Worm (Caenorhabditis elegans): ENCODE data around the gene acl-4.

The acl-4 gene

DNA sequence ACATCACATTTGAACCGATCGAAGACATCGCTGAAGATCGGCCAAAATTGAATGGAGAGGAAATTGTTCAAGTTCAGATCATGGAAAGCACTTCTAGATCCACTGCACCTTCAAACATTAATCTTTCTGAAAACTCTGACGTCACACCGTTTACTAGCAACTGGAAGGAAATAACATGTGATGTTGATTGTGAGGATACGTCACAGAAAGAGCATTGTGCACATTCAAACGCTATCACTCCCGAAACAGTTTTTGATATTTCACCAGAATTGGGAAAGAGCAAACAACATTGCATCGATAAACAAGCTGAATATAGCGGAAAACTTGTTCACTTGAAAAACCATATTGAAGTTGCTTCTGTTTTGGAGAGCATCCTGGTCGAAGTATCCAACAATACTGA lies 48.7 kb downstream of the acl-4 start:
- peak; percentile 51 for TF ChIP-seq elt-2 (tag; optimal IDR thresholded peaks at IDR 0.05)
- no peak for TF ChIP-seq mdl-1 (tag; optimal IDR thresholded peaks at IDR 0.05)
- no peak for TF ChIP-seq unc-30 (tag; optimal IDR thresholded peaks at IDR 0.05)
- no peak for TF ChIP-seq mab-9 (GFP tag; IDR thresholded peaks at IDR 0.05)
- TF ChIP-seq efl-1 (optimal IDR thresholded peaks at IDR 0.05): no peak
- no peak for TF ChIP-seq efl-1 (GFP tag; optimal IDR thresholded peaks at IDR 0.05 in 1 of 2)
- TF ChIP-seq ama-1 (optimal IDR thresholded peaks at IDR 0.05): no peak
- no peak for TF ChIP-seq skn-1 (tag; optimal IDR thresholded peaks at IDR 0.05)
- TF ChIP-seq xbp-1 (tag; optimal IDR thresholded peaks at IDR 0.05): no peak
- TF ChIP-seq ceh-90 (tag; optimal IDR thresholded peaks at IDR 0.05): no peak
- no peak for TF ChIP-seq fkh-8 (tag; optimal IDR thresholded peaks at IDR 0.05)
- no peak for TF ChIP-seq hlh-4 (tag; optimal IDR thresholded peaks at IDR 0.05)
- TF ChIP-seq lin-35 (GFP tag; optimal IDR thresholded peaks at IDR 0.05): peak in 1 of 2 experiments; percentile 31
- no peak for TF ChIP-seq swsn-7 (tag; optimal IDR thresholded peaks at IDR 0.05)
- peak; percentile 4 for TF ChIP-seq nhr-71 (tag; optimal IDR thresholded peaks at IDR 0.05)
- TF ChIP-seq fkh-4 (tag; optimal IDR thresholded peaks at IDR 0.05; ENCODE audit: borderline replicate concordance): no peak
- TF ChIP-seq aha-1 (tag; optimal IDR thresholded peaks at IDR 0.05): no peak
- TF ChIP-seq tlp-1 (tag; optimal IDR thresholded peaks at IDR 0.05): no peak

DNA sequence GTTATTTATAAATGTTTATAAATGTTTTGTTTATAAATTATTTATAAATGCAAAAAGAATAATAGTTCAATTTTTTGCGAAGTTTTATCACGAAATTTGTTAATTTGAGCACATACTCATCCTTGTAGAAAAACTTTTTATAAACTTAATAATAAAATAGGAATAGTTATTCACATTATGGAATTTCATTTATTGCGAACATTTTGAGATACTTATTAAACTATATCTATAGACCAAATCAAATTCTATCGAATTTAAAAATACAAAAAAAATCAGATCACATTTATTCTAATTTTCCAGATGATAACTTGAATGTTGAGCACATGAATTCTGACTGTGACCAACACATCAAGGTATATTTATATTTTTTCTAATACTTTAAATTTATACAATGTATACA lies 51.4 kb downstream of the acl-4 start, which contains the start of gene Y102A11A.3:
Gene Y102A11A.3 (plus strand): TSS at position 301 of the 400 bp plus-strand sequence.
- no peak for TF ChIP-seq ceh-88 (GFP tag; IDR thresholded peaks at IDR 0.05)
- no peak for TF ChIP-seq nhr-85 (tag)
- TF ChIP-seq blmp-1 (tag; optimal IDR thresholded peaks at IDR 0.05): no peak
- no peak for TF ChIP-seq swsn-7 (tag; optimal IDR thresholded peaks at IDR 0.05)
- TF ChIP-seq C16A3.4 (tag; optimal IDR thresholded peaks at IDR 0.05): no peak
- no peak for TF ChIP-seq nhr-28 (tag; optimal IDR thresholded peaks at IDR 0.05)
- no peak for TF ChIP-seq pqm-1 (tag; optimal IDR thresholded peaks at IDR 0.05)
- no peak for TF ChIP-seq nhr-47 (tag; optimal IDR thresholded peaks at IDR 0.05)
- no peak for TF ChIP-seq ets-5 (GFP tag; IDR thresholded peaks at IDR 0.05)
- TF ChIP-seq hlh-4 (tag; optimal IDR thresholded peaks at IDR 0.05): no peak
- no peak for TF ChIP-seq ceh-90 (tag; optimal IDR thresholded peaks at IDR 0.05)
- TF ChIP-seq ztf-4 (tag; optimal IDR thresholded peaks at IDR 0.05): no peak
- no peak for TF ChIP-seq elt-2 (tag; optimal IDR thresholded peaks at IDR 0.05)
- no peak for TF ChIP-seq unc-130 (tag; optimal IDR thresholded peaks at IDR 0.05)
- no peak for TF ChIP-seq rnt-1 (tag; optimal IDR thresholded peaks at IDR 0.05)
- no peak for TF ChIP-seq aly-2 (tag; optimal IDR thresholded peaks at IDR 0.05)
- TF ChIP-seq ztf-11 (tag; optimal IDR thresholded peaks at IDR 0.05): no peak
- TF ChIP-seq ces-1 (GFP tag; optimal IDR thresholded peaks at IDR 0.05): no peak
- TF ChIP-seq dsc-1 (tag; optimal IDR thresholded peaks at IDR 0.05): no peak
- TF ChIP-seq fkh-8 (tag; optimal IDR thresholded peaks at IDR 0.05): no peak

DNA sequence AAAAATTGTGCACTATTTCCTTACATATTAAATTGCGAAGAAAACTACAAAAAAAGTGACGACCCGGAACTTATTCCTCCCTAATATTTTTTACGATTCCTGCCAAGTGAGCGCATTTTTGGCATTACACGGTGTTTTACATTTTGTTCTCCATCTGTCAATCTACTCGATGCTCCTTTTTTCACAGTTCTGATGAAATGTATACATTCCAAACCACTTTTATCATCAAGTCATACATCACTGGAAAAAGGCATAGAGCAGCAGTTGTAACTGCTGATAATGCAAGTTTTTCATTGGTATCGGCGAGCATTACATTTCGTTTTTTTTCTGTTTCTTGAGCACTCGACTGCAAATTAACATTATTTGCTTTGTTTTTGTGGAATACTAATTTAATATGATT lies 52.0 kb downstream of the acl-4 start:
- TF ChIP-seq elt-2 (tag; optimal IDR thresholded peaks at IDR 0.05) (peak; percentile 22), lin-35 (GFP tag; optimal IDR thresholded peaks at IDR 0.05) (peak in 1 of 2 experiments; percentile 8), lin-15B (tag; optimal IDR thresholded peaks at IDR 0.05) (no peak)
